Fruit fly (Drosophila melanogaster) S2 (cell line): Measurements from ENCODE around the gene Rab3-GEF.

Experiments
- CG8478 ChIP-seq: fragments of >200 bp; optimal IDR thresholded peaks from 2 replicates; lab custom pipeline; 2018
- CTCF ChIP-seq, 2 experiments: fragments of >200 bp; optimal IDR thresholded peaks; 2 replicates each; lab custom pipeline; 2018

DNA sequence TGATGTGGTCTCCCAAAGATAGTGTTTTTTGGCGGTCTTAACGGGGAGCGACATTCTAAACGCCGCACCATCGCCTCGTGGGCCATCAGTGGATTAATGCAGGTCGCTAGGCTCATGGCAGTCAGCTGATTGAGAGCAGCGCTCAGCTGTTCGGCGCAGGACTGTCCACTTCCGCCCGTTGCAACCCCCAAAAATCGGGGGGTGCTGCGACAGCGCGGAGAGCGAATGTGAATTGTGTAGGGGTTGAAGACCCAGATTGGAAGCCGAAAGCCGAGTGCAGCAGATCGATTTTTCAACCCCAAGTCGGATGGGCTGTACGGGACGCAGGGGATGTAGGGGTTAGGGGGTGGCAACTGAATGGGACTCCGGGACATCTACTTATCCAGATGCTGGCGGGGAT, 26.9 kb upstream of the Rab3-GEF start:
- no peak for TF ChIP-seq CTCF (optimal IDR thresholded peaks at IDR 0.05; lab: Kevin White, UChicago)
- TF ChIP-seq CG8478 (lab: Kevin White, UChicago): no peak
